Worm (Caenorhabditis elegans): ENCODE data around the gene srsx-28.

DNA sequence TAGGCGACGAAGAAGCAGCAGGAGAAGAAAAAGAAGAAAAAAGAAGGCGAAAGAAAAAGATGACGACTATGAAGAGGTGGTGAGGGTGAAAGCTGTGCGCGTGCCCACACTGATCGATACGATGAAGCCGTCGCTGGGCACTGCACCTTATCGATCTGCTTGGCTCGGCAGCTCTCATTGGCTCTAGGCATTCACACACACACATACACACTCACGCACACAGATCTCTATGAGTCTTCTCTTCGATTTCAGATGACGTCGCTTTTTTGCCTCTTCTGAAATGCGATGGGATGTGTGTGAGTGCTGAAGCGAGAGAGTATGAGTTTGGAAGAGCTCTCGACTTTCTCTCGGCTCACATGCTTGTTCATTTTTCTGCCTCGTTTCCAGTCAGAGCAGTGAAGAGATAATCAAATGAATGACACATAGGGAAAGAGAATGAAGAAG is 22.3 kb downstream of the srsx-28 start:
- TF ChIP-seq cog-1 (tag; optimal IDR thresholded peaks at IDR 0.05) (no peak), med-1 (GFP tag; optimal IDR thresholded peaks at IDR 0.05; ENCODE audit: insufficient read depth) (no peak), ztf-23 (GFP tag; IDR thresholded peaks at IDR 0.05) (no peak), T22C8.4 (GFP tag; IDR thresholded peaks at IDR 0.05) (peak; percentile 79), tab-1 (GFP tag; IDR thresholded peaks at IDR 0.05) (no peak), ztf-29 (GFP tag; IDR thresholded peaks at IDR 0.05) (no peak)
